Fruit fly (Drosophila melanogaster) whole organism, embryonic: ENCODE data around the gene Sfp38D.

Experiments used
- Aef1 ChIP-seq: fragments of 200-800 bp; sonication (Bioruptor generic); IDR thresholded peaks from 3 replicates; pipeline ENCODE4 v1.3.6; 2022; ENCODE audit warnings: missing biosample characterization, missing genetic modification characterization
- BEAF-32 ChIP-seq: fragments of 200-800 bp; sonication (Bioruptor generic); optimal IDR thresholded peaks from 3 replicates; lab custom pipeline; 2017; ENCODE audit warnings: missing biosample characterization, missing genetic modification characterization, mild to moderate bottlenecking, moderate library complexity, missing genetic modification reagents
- CG10147 ChIP-seq: fragments of 200-800 bp; sonication (Bioruptor generic); optimal IDR thresholded peaks from 2 replicates; lab custom pipeline; 2019; ENCODE audit warnings: missing biosample characterization, mild to moderate bottlenecking, missing genetic modification characterization, moderate library complexity
- CG10267 ChIP-seq: fragments of 200-800 bp; sonication (Bioruptor generic); optimal IDR thresholded peaks from 2 replicates; lab custom pipeline; 2018; ENCODE audit warnings: missing biosample characterization, mild to moderate bottlenecking, missing genetic modification characterization, moderate library complexity
- CG10274 ChIP-seq: fragments of 200-800 bp; sonication (Bioruptor generic); optimal IDR thresholded peaks from 3 replicates; lab custom pipeline; 2017; ENCODE audit warnings: missing biosample characterization, mild to moderate bottlenecking, missing genetic modification characterization
- CG10366 ChIP-seq: fragments of 200-800 bp; sonication (Bioruptor generic); IDR thresholded peaks from 2 replicates; pipeline ENCODE4 v1.3.6; 2022; ENCODE audit warnings: missing biosample characterization, missing genetic modification characterization
- CG10654 ChIP-seq: fragments of 200-800 bp; sonication (Bioruptor generic); optimal IDR thresholded peaks from 2 replicates; lab custom pipeline; 2016; ENCODE audit warnings: missing biosample characterization, missing genetic modification characterization
- CG1602 ChIP-seq: fragments of 200-800 bp; sonication (Bioruptor generic); optimal IDR thresholded peaks from 3 replicates; lab custom pipeline; 2016; ENCODE audit warnings: missing biosample characterization, missing genetic modification characterization
- CG2129 ChIP-seq: fragments of 200-800 bp; sonication (Bioruptor generic); IDR thresholded peaks from 2 replicates; pipeline ENCODE4 v1.3.6; 2022; ENCODE audit warnings: missing biosample characterization, missing genetic modification characterization; ENCODE audit not compliant: partially characterized antibody
- CG32532 ChIP-seq: fragments of 200-800 bp; sonication (Bioruptor generic); IDR thresholded peaks from 2 replicates; pipeline ENCODE4 v1.3.6; 2022; ENCODE audit warnings: missing biosample characterization, missing genetic modification characterization
- CG3995 ChIP-seq: fragments of 200-800 bp; sonication (Bioruptor generic); optimal IDR thresholded peaks from 3 replicates; lab custom pipeline; 2016; ENCODE audit warnings: missing biosample characterization, missing genetic modification characterization
- CG42726 ChIP-seq: fragments of 200-800 bp; sonication (Bioruptor generic); IDR thresholded peaks from 2 replicates; pipeline ENCODE4 v1.3.6; 2022; ENCODE audit warnings: missing biosample characterization, missing genetic modification characterization; ENCODE audit not compliant: partially characterized antibody
- CG4360 ChIP-seq: fragments of 200-800 bp; sonication (Bioruptor generic); IDR thresholded peaks from 2 replicates; pipeline ENCODE4 v1.3.6; 2022; ENCODE audit warnings: missing biosample characterization, missing genetic modification characterization
- CG8924 ChIP-seq: fragments of 200-800 bp; optimal IDR thresholded peaks from 3 replicates; lab custom pipeline; 2019; ENCODE audit warnings: missing biosample characterization, mild to moderate bottlenecking, missing genetic modification characterization, moderate library complexity
- CG9727 ChIP-seq: fragments of 200-800 bp; sonication (Bioruptor generic); optimal IDR thresholded peaks from 3 replicates; lab custom pipeline; 2017; ENCODE audit warnings: missing biosample characterization, mild to moderate bottlenecking, missing genetic modification characterization
- CG9797 ChIP-seq: fragments of 200-800 bp; sonication (Bioruptor generic); optimal IDR thresholded peaks from 3 replicates; lab custom pipeline; 2018; ENCODE audit warnings: missing biosample characterization, mild to moderate bottlenecking, missing genetic modification characterization
- Chrac-16 ChIP-seq: fragments of 200-800 bp; sonication (Bioruptor generic); optimal IDR thresholded peaks from 3 replicates; lab custom pipeline; 2016; ENCODE audit warnings: missing biosample characterization, missing genetic modification characterization
- Ets65A ChIP-seq: fragments of 200-800 bp; sonication (Bioruptor generic); peaks from one replicate; lab custom pipeline; 2016; ENCODE audit warnings: missing biosample characterization, missing genetic modification characterization
- Ets97D ChIP-seq: fragments of 200-800 bp; sonication (Bioruptor generic); optimal IDR thresholded peaks from 3 replicates; lab custom pipeline; 2016; ENCODE audit warnings: missing biosample characterization, missing genetic modification characterization
- Fer2 ChIP-seq: fragments of 200-800 bp; sonication (Bioruptor generic); optimal IDR thresholded peaks from 2 replicates; lab custom pipeline; 2018; ENCODE audit warnings: missing biosample characterization, mild to moderate bottlenecking, missing genetic modification characterization, moderate library complexity
- GATAe ChIP-seq: fragments of 200-800 bp; sonication (Bioruptor generic); conservative IDR thresholded peaks from 2 replicates; pipeline ENCODE4 v1.3.6; 2022; ENCODE audit warnings: missing biosample characterization, missing genetic modification characterization
- HLH4C ChIP-seq: fragments of 200-800 bp; sonication (Bioruptor generic); IDR thresholded peaks from 3 replicates; pipeline ENCODE4 v1.3.6; 2022; ENCODE audit warnings: missing biosample characterization, missing genetic modification characterization; ENCODE audit not compliant: partially characterized antibody
- HmgZ ChIP-seq: fragments of 200-800 bp; sonication (Bioruptor generic); optimal IDR thresholded peaks from 2 replicates; lab custom pipeline; 2018; ENCODE audit warnings: missing biosample characterization, mild to moderate bottlenecking, missing genetic modification characterization
- Hsf ChIP-seq: fragments of 200-800 bp; sonication (Bioruptor generic); optimal IDR thresholded peaks from 3 replicates; lab custom pipeline; 2016; ENCODE audit warnings: missing biosample characterization, missing genetic modification characterization
- MBD-R2 ChIP-seq: fragments of 200-800 bp; sonication (Bioruptor generic); IDR thresholded peaks from 2 replicates; pipeline ENCODE4 v1.3.6; 2022; ENCODE audit warnings: missing biosample characterization, missing genetic modification characterization
- Mad ChIP-seq: fragments of 200-800 bp; sonication (Bioruptor generic); optimal IDR thresholded peaks from 2 replicates; lab custom pipeline; 2016; ENCODE audit warnings: missing biosample characterization, missing genetic modification characterization
- Med ChIP-seq: fragments of 200-800 bp; sonication (Bioruptor generic); peaks from one replicate; lab custom pipeline; 2016; ENCODE audit warnings: missing biosample characterization, missing genetic modification characterization, mild to moderate bottlenecking, inconsistent platforms, moderate library complexity
- NfI ChIP-seq: fragments of 200-800 bp; sonication (Bioruptor generic); optimal IDR thresholded peaks from 3 replicates; lab custom pipeline; 2018; ENCODE audit warnings: missing biosample characterization, mild to moderate bottlenecking, missing genetic modification characterization, moderate library complexity
- Opbp ChIP-seq: fragments of 200-800 bp; sonication (Bioruptor generic); IDR thresholded peaks from 3 replicates; pipeline ENCODE4 v1.3.6; 2022; ENCODE audit warnings: missing biosample characterization, missing genetic modification characterization; ENCODE audit not compliant: partially characterized antibody
- Sin3A ChIP-seq: fragments of >200 bp; optimal IDR thresholded peaks from 2 replicates; lab custom pipeline; 2018
- Sox100B ChIP-seq: fragments of 200-800 bp; sonication (Bioruptor generic); optimal IDR thresholded peaks from 3 replicates; lab custom pipeline; 2018; ENCODE audit warnings: missing biosample characterization, mild to moderate bottlenecking, missing genetic modification characterization
- Sox102F ChIP-seq: fragments of 200-800 bp; sonication (Bioruptor generic); optimal IDR thresholded peaks from 2 replicates; lab custom pipeline; 2018; ENCODE audit warnings: missing biosample characterization, mild to moderate bottlenecking, missing genetic modification characterization, moderate library complexity
- Sry-δ ChIP-seq: fragments of 200-800 bp; sonication (Bioruptor generic); optimal IDR thresholded peaks from 2 replicates; lab custom pipeline; 2016; ENCODE audit warnings: missing biosample characterization, missing genetic modification characterization
- Vsx1 ChIP-seq: fragments of 200-800 bp; sonication (Bioruptor generic); optimal IDR thresholded peaks from 2 replicates; lab custom pipeline; 2017; ENCODE audit warnings: missing biosample characterization, mild to moderate bottlenecking, missing genetic modification characterization, missing genetic modification reagents
- Xrp1 ChIP-seq: fragments of 200-800 bp; sonication (Bioruptor generic); IDR thresholded peaks from 2 replicates; pipeline ENCODE4 v1.3.6; 2022; ENCODE audit warnings: missing biosample characterization, missing genetic modification characterization
- ab ChIP-seq: fragments of 200-800 bp; sonication (Bioruptor generic); optimal IDR thresholded peaks from 2 replicates; lab custom pipeline; 2016; ENCODE audit warnings: missing biosample characterization, missing genetic modification characterization
- amos ChIP-seq: fragments of 200-800 bp; sonication (Bioruptor generic); IDR thresholded peaks from 2 replicates; pipeline ENCODE4 v1.3.6; 2022; ENCODE audit warnings: missing biosample characterization, missing genetic modification characterization; ENCODE audit not compliant: partially characterized antibody
- ato ChIP-seq: fragments of 200-800 bp; sonication (Bioruptor generic); IDR thresholded peaks from 2 replicates; pipeline ENCODE4 v1.3.6; 2022; ENCODE audit warnings: missing biosample characterization, missing genetic modification characterization; ENCODE audit not compliant: partially characterized antibody
- dmrt11E ChIP-seq: fragments of 200-800 bp; sonication (Bioruptor generic); optimal IDR thresholded peaks from 3 replicates; lab custom pipeline; 2018; ENCODE audit warnings: missing biosample characterization, mild to moderate bottlenecking, missing genetic modification characterization, moderate library complexity
- exex ChIP-seq: fragments of 200-800 bp; sonication (Bioruptor generic); optimal IDR thresholded peaks from 4 replicates; lab custom pipeline; 2018; ENCODE audit warnings: missing biosample characterization, mild to moderate bottlenecking, missing genetic modification characterization, moderate library complexity
- fd3F ChIP-seq: fragments of 200-800 bp; sonication (Bioruptor generic); optimal IDR thresholded peaks from 2 replicates; lab custom pipeline; 2018; ENCODE audit warnings: missing biosample characterization, mild to moderate bottlenecking, missing genetic modification characterization, moderate library complexity
- gce ChIP-seq: fragments of 200-800 bp; sonication (Bioruptor generic); IDR thresholded peaks from 3 replicates; pipeline ENCODE4 v1.3.6; 2022; ENCODE audit warnings: missing biosample characterization, missing genetic modification characterization
- grau ChIP-seq: fragments of 200-800 bp; optimal IDR thresholded peaks from 3 replicates; lab custom pipeline; 2019; ENCODE audit warnings: missing biosample characterization, mild to moderate bottlenecking, missing genetic modification characterization, moderate library complexity
- hbn ChIP-seq: fragments of 200-800 bp; sonication (Bioruptor generic); IDR thresholded peaks from 2 replicates; pipeline ENCODE4 v1.3.6; 2022; ENCODE audit warnings: missing biosample characterization, missing genetic modification characterization; ENCODE audit not compliant: partially characterized antibody
- jumu ChIP-seq: fragments of 200-800 bp; sonication (Bioruptor generic); optimal IDR thresholded peaks from 3 replicates; lab custom pipeline; 2016; ENCODE audit warnings: missing biosample characterization, missing genetic modification characterization
- nom ChIP-seq: fragments of 200-800 bp; sonication (Bioruptor generic); optimal IDR thresholded peaks from 2 replicates; lab custom pipeline; 2017; ENCODE audit warnings: missing biosample characterization, missing genetic modification characterization, mild to moderate bottlenecking, moderate library complexity, missing genetic modification reagents
- sna ChIP-seq: fragments of 200-800 bp; sonication (Bioruptor generic); IDR thresholded peaks from 2 replicates; pipeline ENCODE4 v1.3.6; 2022; ENCODE audit warnings: missing biosample characterization, missing genetic modification characterization; ENCODE audit not compliant: partially characterized antibody
- stwl ChIP-seq: fragments of 200-800 bp; sonication (Bioruptor generic); optimal IDR thresholded peaks from 3 replicates; lab custom pipeline; 2018; ENCODE audit warnings: missing biosample characterization, mild to moderate bottlenecking, missing genetic modification characterization, moderate library complexity
- unpg ChIP-seq: fragments of 200-800 bp; sonication (Bioruptor generic); optimal IDR thresholded peaks from 3 replicates; lab custom pipeline; 2018; ENCODE audit warnings: missing biosample characterization, mild to moderate bottlenecking, missing genetic modification characterization, moderate library complexity
- zen2 ChIP-seq: fragments of 200-800 bp; sonication (Bioruptor generic); IDR thresholded peaks from 3 replicates; pipeline ENCODE4 v1.3.6; 2022; ENCODE audit warnings: missing biosample characterization, missing genetic modification characterization; ENCODE audit not compliant: partially characterized antibody

Gene Sfp38D

DNA sequence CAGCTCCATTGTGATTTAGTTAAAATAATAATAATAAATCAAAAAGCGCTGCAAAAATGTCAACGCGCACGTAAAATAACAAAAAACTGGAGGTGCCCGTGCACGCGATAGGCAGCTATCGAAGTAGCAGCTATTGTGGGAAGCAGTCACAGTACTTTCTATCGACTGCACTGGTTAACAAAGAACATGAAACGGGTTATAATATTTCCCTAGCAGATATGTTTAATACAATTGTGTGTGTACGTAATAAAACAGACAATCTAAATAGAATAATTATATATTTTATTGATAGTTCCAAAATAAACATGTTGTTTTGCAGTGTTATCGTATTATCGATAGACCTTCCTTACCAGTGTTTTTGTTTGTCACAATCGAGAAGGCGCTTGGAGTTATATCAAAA is 35.2 kb downstream of the Sfp38D start, which contains the start of the genes CG31678 and IKKepsilon (continued):
- peak; percentile 24 for TF ChIP-seq dmrt11E (tag; lab: Kevin White, UChicago)
- TF ChIP-seq CG10654 (GFP tag; lab: Kevin White, UChicago): peak; percentile 11
- TF ChIP-seq CG10366 (GFP tag; lab: Robert Waterston, UW): peak; percentile 17; the same call in 1 of the 2 replicates
- TF ChIP-seq Hsf: peak; percentile 3
- peak; percentile 35 for TF ChIP-seq unpg (GFP tag; lab: Kevin White, UChicago)
- TF ChIP-seq Mad (GFP tag; lab: Kevin White, UChicago): peak; percentile 36
- TF ChIP-seq CG32532 (GFP tag; lab: Robert Waterston, UW): no peak
- peak; percentile 47 for TF ChIP-seq Sox102F (GFP tag; lab: Kevin White, UChicago)
- peak; percentile 73 for TF ChIP-seq CG2129 (GFP tag; lab: Robert Waterston, UW)
- TF ChIP-seq CG8924 (tag; lab: Kevin White, UChicago): peak; percentile 39
- TF ChIP-seq MBD-R2: peak; percentile 93
- peak; percentile 0 for TF ChIP-seq Sox100B (GFP tag; lab: Kevin White, UChicago)
- TF ChIP-seq CG9727: peak; percentile 38
- TF ChIP-seq Sin3A (lab: Kevin White, UChicago): peak; percentile 3
- TF ChIP-seq Med (GFP tag; lab: Kevin White, UChicago): peak; percentile 76
- TF ChIP-seq Chrac-16 (GFP tag; lab: Kevin White, UChicago): peak; percentile 26
- peak; percentile 26 for TF ChIP-seq Ets97D (GFP tag; lab: Kevin White, UChicago)
- no peak for TF ChIP-seq GATAe
- TF ChIP-seq NfI (GFP tag; lab: Kevin White, UChicago): peak; percentile 34
- TF ChIP-seq CG4360 (GFP tag; lab: Robert Waterston, UW): 0 out of 2 replicates have a peak, but pooled peaks have one; percentile 5
- no peak for TF ChIP-seq exex (tag; lab: Kevin White, UChicago)
- no peak for TF ChIP-seq Vsx1 (GFP tag; lab: Kevin White, UChicago)
- TF ChIP-seq CG10274 (GFP tag; lab: Kevin White, UChicago): no peak
- TF ChIP-seq fd3F: peak; percentile 15
- peak; percentile 12 for TF ChIP-seq CG9797
- 0 out of 3 replicates have a peak, but pooled peaks have one; percentile 15 for TF ChIP-seq Aef1 (GFP tag; lab: Robert Waterston, UW)
- peak; percentile 86 for TF ChIP-seq hbn (GFP tag; lab: Robert Waterston, UW)
- TF ChIP-seq HmgZ: peak; percentile 64
- TF ChIP-seq zen2 (GFP tag; lab: Robert Waterston, UW): peak; percentile 89
- TF ChIP-seq sna (GFP tag; lab: Robert Waterston, UW): peak; percentile 90
- no peak for TF ChIP-seq Fer2 (tag; lab: Kevin White, UChicago)
- TF ChIP-seq amos: peak; percentile 91
- peak; percentile 84 for TF ChIP-seq CG42726 (GFP tag; lab: Robert Waterston, UW)
- peak; percentile 47 for TF ChIP-seq CG10267 (tag; lab: Kevin White, UChicago)
- peak; percentile 59 for TF ChIP-seq Ets65A
- peak; percentile 18 for TF ChIP-seq nom
- TF ChIP-seq grau (tag; lab: Kevin White, UChicago): peak; percentile 58
- TF ChIP-seq CG3995: peak; percentile 99
- TF ChIP-seq gce (GFP tag; lab: Robert Waterston, UW): no peak
- no peak for TF ChIP-seq ab (GFP tag; lab: Kevin White, UChicago)
- TF ChIP-seq Sry-δ (GFP tag; lab: Kevin White, UChicago): peak; percentile 70
- TF ChIP-seq jumu: no peak
- TF ChIP-seq CG1602: peak; percentile 45
- peak; percentile 83 for TF ChIP-seq ato (GFP tag; lab: Robert Waterston, UW)
- TF ChIP-seq CG10147 (GFP tag; lab: Kevin White, UChicago): peak; percentile 29
- peak; percentile 98 for TF ChIP-seq HLH4C (GFP tag; lab: Robert Waterston, UW)
- TF ChIP-seq Xrp1 (GFP tag; lab: Robert Waterston, UW): peak; percentile 42; the same call in 1 of the 2 replicates
- TF ChIP-seq BEAF-32 (GFP tag; lab: Kevin White, UChicago): peak; percentile 85
- peak; percentile 63 for TF ChIP-seq stwl (tag; lab: Kevin White, UChicago)
- peak; percentile 89 for TF ChIP-seq Opbp
